Worm (Caenorhabditis elegans) whole organism, L1 larva: Measurements from ENCODE around the gene nhr-137.

Experiments
- F16B12.6 ChIP-seq: fragments of 150-350 bp; optimal IDR thresholded peaks from 2 replicates; lab custom pipeline; 2014; ENCODE audit warnings: missing biosample characterization, missing genetic modification characterization
- blmp-1 ChIP-seq: fragments of 150-350 bp; optimal IDR thresholded peaks from 2 replicates; lab custom pipeline; 2014; ENCODE audit warnings: missing biosample characterization, missing genetic modification characterization
- ceh-8 ChIP-seq: fragments of 200-800 bp; sonication (Bioruptor generic); optimal IDR thresholded peaks from 2 replicates; lab custom pipeline; 2018; ENCODE audit warnings: mild to moderate bottlenecking, missing genetic modification characterization, moderate library complexity, missing compliant biosample characterization
- ceh-82 ChIP-seq, 3 experiments: fragments of 150-350 bp in 1 of 3; sonication (generic microtip) in 2 of 3; optimal IDR thresholded peaks; 2 replicates each; lab custom pipeline; 2014 to 2017; ENCODE audit warnings: missing biosample characterization in 3 of 3, missing genetic modification characterization in 3 of 3
- dsc-1 ChIP-seq: sonication (generic microtip); optimal IDR thresholded peaks from 2 replicates; lab custom pipeline; 2016; ENCODE audit warnings: mild to moderate bottlenecking, missing genetic modification characterization, missing compliant biosample characterization
- efl-1 ChIP-seq, 4 experiments: fragments of 150-350 bp; optimal IDR thresholded peaks in 3 of 4; peaks in 1 of 4; 1 replicate in 1 of 4; 2 replicates in 3 of 4; lab custom pipeline; 2014; ENCODE audit warnings: missing biosample characterization in 2 of 4, missing genetic modification characterization in 2 of 4, missing genetic modification reagents in 2 of 4
- efl-3 ChIP-seq: fragments of 200-800 bp; sonication (Bioruptor generic); optimal IDR thresholded peaks from 2 replicates; lab custom pipeline; 2018; ENCODE audit warnings: mild to moderate bottlenecking, missing genetic modification characterization, missing compliant biosample characterization
- egl-27 ChIP-seq, 2 experiments: fragments of 150-350 bp in 1 of 2; sonication (generic microtip); optimal IDR thresholded peaks; 3 replicates each; lab custom pipeline; 2017 to 2018; ENCODE audit warnings: missing biosample characterization in 2 of 2, missing genetic modification characterization in 2 of 2, missing genetic modification reagents in 2 of 2
- elt-2 ChIP-seq: sonication (generic microtip); optimal IDR thresholded peaks from 2 replicates; lab custom pipeline; 2016; ENCODE audit warnings: missing genetic modification characterization, mild to moderate bottlenecking, inconsistent platforms, missing compliant biosample characterization, missing genetic modification reagents
- elt-3 ChIP-seq, 6 experiments: fragments of 150-350 bp in 1 of 6; sonication (generic microtip); optimal IDR thresholded peaks; 2 replicates each; lab custom pipeline; 2017 to 2018; ENCODE audit warnings: missing biosample characterization in 6 of 6, missing genetic modification characterization in 6 of 6, inconsistent platforms in 1 of 6
- fkh-4 ChIP-seq: sonication (generic microtip); optimal IDR thresholded peaks from 2 replicates; lab custom pipeline; 2016; ENCODE audit warnings: missing compliant biosample characterization, missing genetic modification characterization, borderline replicate concordance
- fkh-8 ChIP-seq: sonication (generic microtip); optimal IDR thresholded peaks from 2 replicates; lab custom pipeline; 2016; ENCODE audit warnings: mild to moderate bottlenecking, missing genetic modification characterization, missing compliant biosample characterization
- grh-1 ChIP-seq: fragments of 200-800 bp; sonication (Bioruptor generic); IDR thresholded peaks from 2 replicates; pipeline ENCODE4 v1.3.6; 2022; ENCODE audit warnings: missing genetic modification reagents, missing genetic modification characterization, missing compliant biosample characterization
- lin-13 ChIP-seq: fragments of 150-350 bp; optimal IDR thresholded peaks from 2 replicates; lab custom pipeline; 2014; ENCODE audit warnings: missing biosample characterization, missing genetic modification reagents, missing genetic modification characterization
- lin-14 ChIP-seq: fragments of 200-800 bp; sonication (Bioruptor generic); optimal IDR thresholded peaks from 2 replicates; lab custom pipeline; 2018; ENCODE audit warnings: mild to moderate bottlenecking, missing genetic modification characterization, moderate library complexity, missing compliant biosample characterization
- lin-15B ChIP-seq: fragments of 150-350 bp; sonication (generic microtip); optimal IDR thresholded peaks from 3 replicates; lab custom pipeline; 2014; ENCODE audit warnings: missing biosample characterization, missing genetic modification characterization
- lin-35 ChIP-seq, 2 experiments: fragments of 150-350 bp; optimal IDR thresholded peaks; 2 replicates each; lab custom pipeline; 2014; ENCODE audit warnings: missing biosample characterization in 2 of 2, missing genetic modification characterization in 2 of 2, missing genetic modification reagents in 2 of 2
- mdl-1 ChIP-seq, 2 experiments: fragments of 150-350 bp; optimal IDR thresholded peaks; 2 replicates each; lab custom pipeline; 2014 to 2017; ENCODE audit warnings: missing biosample characterization in 2 of 2, missing genetic modification characterization in 2 of 2, inconsistent platforms in 1 of 2
- mef-2 ChIP-seq: fragments of 150-350 bp; optimal IDR thresholded peaks from 2 replicates; lab custom pipeline; 2014; ENCODE audit warnings: missing biosample characterization, missing genetic modification characterization
- nhr-11 ChIP-seq: fragments of 150-350 bp; optimal IDR thresholded peaks from 2 replicates; lab custom pipeline; 2014; ENCODE audit warnings: missing biosample characterization, missing genetic modification characterization
- nhr-19 ChIP-seq: fragments of 200-800 bp; sonication (Bioruptor generic); conservative IDR thresholded peaks from 2 replicates; pipeline ENCODE4 v1.3.6; 2022; ENCODE audit warnings: missing genetic modification characterization, missing compliant biosample characterization
- nhr-20 ChIP-seq: sonication (generic microtip); optimal IDR thresholded peaks from 2 replicates; lab custom pipeline; 2016; ENCODE audit warnings: mild to moderate bottlenecking, missing genetic modification characterization, missing compliant biosample characterization
- nhr-47 ChIP-seq: sonication (generic microtip); optimal IDR thresholded peaks from 2 replicates; lab custom pipeline; 2016; ENCODE audit warnings: mild to moderate bottlenecking, missing genetic modification characterization, moderate library complexity, missing compliant biosample characterization
- nhr-71 ChIP-seq: sonication (generic microtip); optimal IDR thresholded peaks from 2 replicates; lab custom pipeline; 2016; ENCODE audit warnings: mild to moderate bottlenecking, missing genetic modification characterization, moderate library complexity, missing compliant biosample characterization
- nhr-76 ChIP-seq: sonication (generic microtip); optimal IDR thresholded peaks from 2 replicates; lab custom pipeline; 2017; ENCODE audit warnings: missing biosample characterization, missing genetic modification characterization
- nhr-85 ChIP-seq: sonication (generic microtip); peaks from one replicate; lab custom pipeline; 2016; ENCODE audit warnings: missing genetic modification characterization, inconsistent platforms, missing compliant biosample characterization
- nhr-90 ChIP-seq: sonication (generic microtip); optimal IDR thresholded peaks from 2 replicates; lab custom pipeline; 2016; ENCODE audit warnings: mild to moderate bottlenecking, missing genetic modification characterization, missing compliant biosample characterization; ENCODE audit not compliant: poor library complexity
- skn-1 ChIP-seq: fragments of 150-350 bp; optimal IDR thresholded peaks from 2 replicates; lab custom pipeline; 2014; ENCODE audit warnings: missing biosample characterization, missing genetic modification characterization
- sox-4 ChIP-seq: sonication (generic microtip); optimal IDR thresholded peaks from 2 replicates; lab custom pipeline; 2016; ENCODE audit warnings: missing genetic modification characterization, missing compliant biosample characterization
- sup-37 ChIP-seq: fragments of 200-800 bp; sonication (Bioruptor generic); optimal IDR thresholded peaks from 2 replicates; lab custom pipeline; 2018; ENCODE audit warnings: mild to moderate bottlenecking, missing genetic modification characterization, missing compliant biosample characterization
- tbx-2 ChIP-seq: sonication (generic microtip); optimal IDR thresholded peaks from 2 replicates; lab custom pipeline; 2016; ENCODE audit warnings: missing genetic modification characterization, missing compliant biosample characterization
- unc-130 ChIP-seq: fragments of 150-350 bp; optimal IDR thresholded peaks from 2 replicates; lab custom pipeline; 2017; ENCODE audit warnings: missing biosample characterization, missing genetic modification characterization, inconsistent platforms
- unc-62 ChIP-seq: fragments of 150-350 bp; optimal IDR thresholded peaks from 2 replicates; lab custom pipeline; 2014; ENCODE audit warnings: missing biosample characterization, missing genetic modification reagents, missing genetic modification characterization
- unc-86 ChIP-seq: sonication (generic microtip); optimal IDR thresholded peaks from 2 replicates; lab custom pipeline; 2016; ENCODE audit warnings: missing genetic modification characterization, missing compliant biosample characterization
- vab-15 ChIP-seq: sonication (generic microtip); optimal IDR thresholded peaks from 2 replicates; lab custom pipeline; 2017; ENCODE audit warnings: missing genotype, mild to moderate bottlenecking, missing genetic modification characterization, missing compliant biosample characterization
- zag-1 ChIP-seq: fragments of 150-350 bp; optimal IDR thresholded peaks from 2 replicates; lab custom pipeline; 2014; ENCODE audit warnings: missing biosample characterization, missing genetic modification characterization
- zip-4 ChIP-seq: fragments of 200-800 bp; sonication (Bioruptor generic); optimal IDR thresholded peaks from 2 replicates; lab custom pipeline; 2018; ENCODE audit warnings: mild to moderate bottlenecking, missing genetic modification characterization, moderate library complexity, missing compliant biosample characterization
- ztf-11 ChIP-seq, 2 experiments: sonication (generic microtip); optimal IDR thresholded peaks; 2 replicates each; lab custom pipeline; 2016 to 2017; ENCODE audit warnings: missing genetic modification characterization in 2 of 2, missing biosample characterization in 1 of 2, missing compliant biosample characterization in 1 of 2
- ztf-4 ChIP-seq: fragments of 150-350 bp; optimal IDR thresholded peaks from 2 replicates; lab custom pipeline; 2014; ENCODE audit warnings: missing biosample characterization, missing genetic modification characterization

Gene nhr-137

ce11 chrX:6667468-6667867 lies 1.3 kb downstream of the nhr-137 start:
- no peak for TF ChIP-seq lin-15B (tag; lab: Kevin White, UChicago)
- TF ChIP-seq ceh-82 (tag; optimal IDR thresholded peaks at IDR 0.05; lab: Kevin White, UChicago), result no peak
- TF ChIP-seq ceh-8 (GFP tag; lab: Kevin White, UChicago), result no peak
- peak; percentile 22 for TF ChIP-seq elt-2 (tag; lab: Kevin White, UChicago)

DNA sequence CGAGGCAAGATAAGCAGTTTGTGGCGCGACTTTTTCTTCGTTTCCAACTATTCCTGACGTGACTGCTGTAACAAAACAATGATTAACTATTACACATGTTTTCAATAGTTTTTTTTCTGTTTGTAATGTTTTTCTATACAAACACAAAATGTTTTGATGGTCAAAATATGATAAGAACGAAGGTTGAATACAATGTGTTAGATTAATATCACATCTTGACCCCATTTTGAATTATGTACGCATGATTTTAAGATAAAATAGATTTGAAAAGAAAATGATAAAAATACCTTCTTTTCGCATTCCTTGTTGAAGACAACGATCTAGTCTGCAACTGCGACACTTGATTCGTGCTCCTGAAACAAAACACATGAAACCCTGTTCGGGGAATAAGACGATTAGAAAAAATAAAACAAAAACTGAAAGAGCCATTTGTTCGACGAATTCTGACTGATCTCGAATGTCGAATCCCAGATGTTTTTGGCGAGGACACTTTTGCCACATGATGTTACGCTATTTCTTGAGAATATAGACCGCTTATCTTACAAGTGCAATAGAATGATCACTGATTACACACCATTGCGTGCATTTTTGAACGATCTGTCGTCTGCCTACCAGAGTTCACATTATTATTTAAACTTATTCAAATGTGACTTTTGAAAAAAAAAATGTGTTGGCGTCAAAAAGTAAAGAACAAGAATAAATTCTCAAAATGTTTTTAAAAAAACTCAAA lies 3.5 kb downstream of the nhr-137 start:
- TF ChIP-seq elt-2 (tag; lab: Kevin White, UChicago), result peak; percentile 27
- no peak for TF ChIP-seq vab-15
- TF ChIP-seq mdl-1 (tag; optimal IDR thresholded peaks at IDR 0.05; lab: Kevin White, UChicago), result peak in 1 of 2 experiments; percentile 1
- TF ChIP-seq lin-13 (GFP tag; lab: Kevin White, UChicago), result no peak
- no peak for TF ChIP-seq unc-86
- no peak for TF ChIP-seq ceh-8 (GFP tag; lab: Kevin White, UChicago)
- no peak for TF ChIP-seq mef-2
- peak; percentile 16 for TF ChIP-seq nhr-20 (tag; lab: Kevin White, UChicago)
- TF ChIP-seq F16B12.6 (tag; lab: Kevin White, UChicago), result no peak
- TF ChIP-seq zip-4 (GFP tag; lab: Kevin White, UChicago), result no peak
- TF ChIP-seq nhr-90 (tag; lab: Kevin White, UChicago), result peak; percentile 17
- TF ChIP-seq unc-130 (tag; lab: Kevin White, UChicago), result no peak
- no peak for TF ChIP-seq nhr-11
- TF ChIP-seq dsc-1 (tag; lab: Kevin White, UChicago), result peak; percentile 46
- peak in 1 of 2 experiments; percentile 23 for TF ChIP-seq lin-35 (GFP tag; optimal IDR thresholded peaks at IDR 0.05; lab: Kevin White, UChicago)
- TF ChIP-seq fkh-8 (tag; lab: Kevin White, UChicago), result peak; percentile 12
- TF ChIP-seq efl-3, result no peak
- TF ChIP-seq nhr-76 (tag; lab: Kevin White, UChicago), result no peak
- TF ChIP-seq fkh-4 (tag; lab: Kevin White, UChicago), result no peak
- no peak for TF ChIP-seq ztf-11 (tag; optimal IDR thresholded peaks at IDR 0.05; lab: Kevin White, UChicago)
- TF ChIP-seq nhr-71 (tag; lab: Kevin White, UChicago), result peak; percentile 42
- TF ChIP-seq egl-27 (tag; optimal IDR thresholded peaks at IDR 0.05; lab: Kevin White, UChicago), result no peak
- no peak for TF ChIP-seq unc-62
- no peak for TF ChIP-seq skn-1 (tag; lab: Kevin White, UChicago)
- TF ChIP-seq zag-1, result no peak
- TF ChIP-seq nhr-19 (GFP tag; lab: Robert Waterston, UW), result no peak

DNA sequence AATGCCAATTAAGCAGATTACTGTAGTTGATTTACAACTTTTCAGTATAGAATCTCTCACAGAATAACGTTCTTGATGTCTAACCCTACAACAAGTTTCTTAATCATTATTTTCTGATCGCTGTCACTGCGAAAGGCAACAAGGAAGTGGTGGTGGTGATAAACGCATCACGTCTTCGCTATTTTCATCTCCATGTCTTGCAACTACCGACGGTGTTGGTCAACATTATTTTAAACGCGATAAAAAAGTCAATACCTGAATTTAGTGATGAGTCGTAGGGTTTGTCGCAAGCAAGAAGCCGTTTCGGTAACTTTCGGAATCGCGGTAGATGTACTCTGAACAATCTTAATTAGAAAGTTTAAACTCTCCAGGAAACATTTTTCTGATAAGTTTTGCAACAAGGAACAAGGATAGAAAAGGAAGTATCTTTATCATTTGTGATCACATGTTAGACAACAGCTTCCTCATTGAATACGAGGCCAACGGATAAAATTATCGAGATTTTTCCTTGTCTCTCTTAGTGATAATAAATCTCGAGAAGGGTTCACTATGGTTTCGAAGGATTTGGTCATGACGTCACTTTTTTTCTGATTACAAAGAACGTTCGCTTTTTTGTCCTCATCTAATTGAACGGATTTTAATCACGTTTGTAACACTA lies 4.9 kb downstream of the nhr-137 start:
- no peak for TF ChIP-seq efl-3
- peak; percentile 19 for TF ChIP-seq lin-14
- peak; percentile 53 for TF ChIP-seq tbx-2 (tag; lab: Kevin White, UChicago)
- peak; percentile 44 for TF ChIP-seq ztf-4 (tag; lab: Kevin White, UChicago)
- peak; percentile 22 for TF ChIP-seq nhr-71 (tag; lab: Kevin White, UChicago)
- peak; percentile 42 for TF ChIP-seq nhr-20 (tag; lab: Kevin White, UChicago)
- TF ChIP-seq sox-4, result no peak
- peak in 2 of 6 experiments; percentile 20 to 74 for TF ChIP-seq elt-3 (tag; optimal IDR thresholded peaks at IDR 0.05; lab: Kevin White, UChicago)
- TF ChIP-seq sup-37 (GFP tag; lab: Kevin White, UChicago), result no peak
- no peak for TF ChIP-seq efl-1 (optimal IDR thresholded peaks at IDR 0.05; lab: Kevin White, UChicago)
- peak in 1 of 2 experiments; percentile 59 for TF ChIP-seq efl-1 (GFP tag; optimal IDR thresholded peaks at IDR 0.05 in 1 of 2; lab: Kevin White, UChicago)
- no peak for TF ChIP-seq mdl-1 (tag; optimal IDR thresholded peaks at IDR 0.05; lab: Kevin White, UChicago)
- TF ChIP-seq unc-62, result no peak
- TF ChIP-seq nhr-85, result peak; percentile 73
- TF ChIP-seq ceh-8 (GFP tag; lab: Kevin White, UChicago), result no peak
- peak; percentile 51 for TF ChIP-seq blmp-1 (tag; lab: Kevin White, UChicago)
- TF ChIP-seq nhr-47, result no peak
- TF ChIP-seq nhr-90 (tag; lab: Kevin White, UChicago), result peak; percentile 5
- TF ChIP-seq unc-86, result no peak
- no peak for TF ChIP-seq grh-1
